Fruit fly (Drosophila melanogaster) whole organism, wandering third instar larva: ENCODE data around the gene CG5151.

ENCODE experiments used
- Abd-B ChIP-seq: fragments of >200 bp; optimal IDR thresholded peaks from 2 replicates; lab custom pipeline; 2017; ENCODE audit warnings: missing biosample characterization, missing genetic modification characterization
- CG32264 ChIP-seq: fragments of 200-800 bp; sonication (Bioruptor generic); optimal IDR thresholded peaks from 2 replicates; lab custom pipeline; 2016; ENCODE audit warnings: missing biosample characterization, missing genetic modification characterization
- CrebA ChIP-seq: fragments of 200-800 bp; sonication (Bioruptor generic); optimal IDR thresholded peaks from 2 replicates; lab custom pipeline; 2016; ENCODE audit warnings: missing biosample characterization, mild to moderate bottlenecking, missing genetic modification characterization, borderline replicate concordance
- Dfd ChIP-seq: fragments of >200 bp; optimal IDR thresholded peaks from 2 replicates; lab custom pipeline; 2017; ENCODE audit warnings: missing biosample characterization, missing genetic modification characterization
- GATAd ChIP-seq: sonication (Bioruptor generic); optimal IDR thresholded peaks from 2 replicates; lab custom pipeline; 2016; ENCODE audit warnings: missing biosample characterization, missing genetic modification characterization
- HLH106 ChIP-seq: fragments of 200-800 bp; optimal IDR thresholded peaks from 3 replicates; lab custom pipeline; 2019; ENCODE audit warnings: missing biosample characterization, mild to moderate bottlenecking, missing genetic modification characterization, moderate library complexity
- Hnf4 ChIP-seq: fragments of 200-800 bp; sonication (Bioruptor generic); optimal IDR thresholded peaks from 2 replicates; lab custom pipeline; 2016; ENCODE audit warnings: missing biosample characterization, mild to moderate bottlenecking, missing genetic modification characterization
- Hr78 ChIP-seq: fragments of >200 bp; optimal IDR thresholded peaks from 2 replicates; lab custom pipeline; 2017; ENCODE audit warnings: missing biosample characterization, missing genetic modification characterization
- Jra ChIP-seq: sonication (Bioruptor generic); optimal IDR thresholded peaks from 2 replicates; lab custom pipeline; 2016; ENCODE audit warnings: missing biosample characterization, missing genetic modification characterization
- Mio ChIP-seq: sonication (Bioruptor generic); optimal IDR thresholded peaks from 2 replicates; lab custom pipeline; 2016; ENCODE audit warnings: missing biosample characterization, missing genetic modification characterization
- Myc ChIP-seq: fragments of >200 bp; optimal IDR thresholded peaks from 2 replicates; lab custom pipeline; 2017
- Rel ChIP-seq, 2 experiments: fragments of 200-800 bp; sonication (Bioruptor generic) in 1 of 2; optimal IDR thresholded peaks; 2 replicates in 1 of 2; 3 replicates in 1 of 2; lab custom pipeline; 2016 to 2019; ENCODE audit warnings: mild to moderate bottlenecking in 2 of 2, missing biosample characterization in 2 of 2, missing genetic modification characterization in 2 of 2, moderate library complexity in 1 of 2
- Sp1 ChIP-seq: fragments of 200-800 bp; sonication (Bioruptor generic); optimal IDR thresholded peaks from 3 replicates; lab custom pipeline; 2019; ENCODE audit warnings: missing biosample characterization, mild to moderate bottlenecking, missing genetic modification characterization, moderate library complexity
- dl ChIP-seq, 2 experiments: fragments of 175-275, 200-275 bp in 1 of 2; fragments of 200-275 bp in 1 of 2; sonication (Bioruptor generic); optimal IDR thresholded peaks; lab custom pipeline; 2018; ENCODE audit warnings: mild to moderate bottlenecking in 2 of 2, missing biosample characterization in 2 of 2, missing genetic modification characterization in 2 of 2, moderate library complexity in 2 of 2; ENCODE audit not compliant: partially characterized antibody in 2 of 2, insufficient read depth in 1 of 2
- foxo ChIP-seq, 2 experiments: fragments of 200-800 bp; sonication (Bioruptor generic); optimal IDR thresholded peaks; 2 replicates in 1 of 2; 3 replicates in 1 of 2; lab custom pipeline; 2016 to 2017; ENCODE audit warnings: missing biosample characterization in 2 of 2, missing genetic modification characterization in 2 of 2
- fru ChIP-seq: fragments of 200-800 bp; sonication (Bioruptor generic); optimal IDR thresholded peaks from 3 replicates; lab custom pipeline; 2016; ENCODE audit warnings: missing biosample characterization, mild to moderate bottlenecking, missing genetic modification characterization
- h ChIP-seq: fragments of 200-800 bp; sonication (Bioruptor generic); optimal IDR thresholded peaks from 3 replicates; lab custom pipeline; 2016; ENCODE audit warnings: missing biosample characterization, mild to moderate bottlenecking, missing genetic modification characterization
- lola ChIP-seq: fragments of >200 bp; optimal IDR thresholded peaks from 2 replicates; lab custom pipeline; 2017; ENCODE audit warnings: missing biosample characterization, missing genetic modification characterization
- rgr ChIP-seq: fragments of 200-800 bp; sonication (Bioruptor generic); optimal IDR thresholded peaks from 3 replicates; lab custom pipeline; 2016; ENCODE audit warnings: missing biosample characterization, mild to moderate bottlenecking, missing genetic modification characterization
- sage ChIP-seq: fragments of 200-800 bp; sonication (Bioruptor generic); optimal IDR thresholded peaks from 2 replicates; lab custom pipeline; 2016; ENCODE audit warnings: missing biosample characterization, mild to moderate bottlenecking, missing genetic modification characterization
- sv ChIP-seq: fragments of 200-800 bp; sonication (Bioruptor generic); optimal IDR thresholded peaks from 3 replicates; lab custom pipeline; 2016; ENCODE audit warnings: missing biosample characterization, missing genetic modification characterization
- tai ChIP-seq: sonication (Bioruptor generic); optimal IDR thresholded peaks from 2 replicates; lab custom pipeline; 2016; ENCODE audit warnings: missing biosample characterization, missing genetic modification characterization
- woc ChIP-seq: sonication (Bioruptor generic); optimal IDR thresholded peaks from 2 replicates; lab custom pipeline; 2016; ENCODE audit warnings: missing biosample characterization, mild to moderate bottlenecking, missing genetic modification characterization

Gene CG5151

DNA sequence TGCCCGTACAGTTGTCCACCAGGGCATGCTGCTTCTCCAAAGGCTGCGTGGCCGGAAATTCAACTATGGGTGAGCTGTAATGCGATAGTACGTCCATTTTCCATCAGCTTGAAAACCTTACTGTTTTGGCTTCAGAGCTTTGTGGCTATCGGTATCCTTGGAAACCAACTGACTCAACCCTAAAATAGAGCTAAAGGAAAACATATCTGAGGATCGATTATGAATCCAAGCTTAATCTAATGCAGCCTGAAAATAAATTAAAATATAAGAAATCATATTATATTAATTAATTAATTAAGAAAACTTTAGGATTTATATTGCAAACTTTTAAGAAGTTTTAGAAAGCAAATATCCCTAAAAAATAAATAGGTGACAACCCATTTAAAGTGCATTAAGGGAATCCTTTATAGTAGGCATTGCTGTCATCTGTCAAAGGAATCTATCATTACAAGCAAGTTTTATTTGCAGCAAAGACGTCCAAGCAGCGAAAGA lies 67.1 kb downstream of the CG5151 start, which contains the start of the genes CG13074 and ATPsynbetaL:
Gene CG13074, minus strand, starts transcription at position 101 of the 492 bp plus-strand sequence.
Gene ATPsynbetaL, plus strand, starts transcription at position 442 of the 492 bp plus-strand sequence.
- no peak for TF ChIP-seq Hr78 (GFP tag; lab: Kevin White, UChicago)
- no peak for TF ChIP-seq dl (GFP tag; optimal IDR thresholded peaks at IDR 0.05; lab: Kevin White, UChicago; ENCODE audit: insufficient read depth in 1 of 2, partially characterized antibody in 2 of 2)
- TF ChIP-seq Sp1 (GFP tag; lab: Kevin White, UChicago): no peak
- TF ChIP-seq sv (GFP tag; lab: Kevin White, UChicago): no peak
- TF ChIP-seq Mio (GFP tag; lab: Kevin White, UChicago): no peak
- TF ChIP-seq tai (GFP tag; lab: Kevin White, UChicago): no peak
- no peak for TF ChIP-seq CG32264 (GFP tag; lab: Kevin White, UChicago)
- no peak for TF ChIP-seq GATAd (GFP tag; lab: Kevin White, UChicago)
- TF ChIP-seq CrebA (GFP tag; lab: Kevin White, UChicago): no peak
- TF ChIP-seq Dfd (GFP tag; lab: Kevin White, UChicago): no peak
- no peak for TF ChIP-seq foxo (GFP tag; optimal IDR thresholded peaks at IDR 0.05; lab: Kevin White, UChicago)
- TF ChIP-seq HLH106: no peak
- TF ChIP-seq woc (GFP tag; lab: Kevin White, UChicago): no peak
- no peak for TF ChIP-seq Myc (lab: Kevin White, UChicago)
- TF ChIP-seq Hnf4 (GFP tag; lab: Kevin White, UChicago): no peak
- no peak for TF ChIP-seq Abd-B (GFP tag; lab: Kevin White, UChicago)
- no peak for TF ChIP-seq sage (GFP tag; lab: Kevin White, UChicago)

DNA sequence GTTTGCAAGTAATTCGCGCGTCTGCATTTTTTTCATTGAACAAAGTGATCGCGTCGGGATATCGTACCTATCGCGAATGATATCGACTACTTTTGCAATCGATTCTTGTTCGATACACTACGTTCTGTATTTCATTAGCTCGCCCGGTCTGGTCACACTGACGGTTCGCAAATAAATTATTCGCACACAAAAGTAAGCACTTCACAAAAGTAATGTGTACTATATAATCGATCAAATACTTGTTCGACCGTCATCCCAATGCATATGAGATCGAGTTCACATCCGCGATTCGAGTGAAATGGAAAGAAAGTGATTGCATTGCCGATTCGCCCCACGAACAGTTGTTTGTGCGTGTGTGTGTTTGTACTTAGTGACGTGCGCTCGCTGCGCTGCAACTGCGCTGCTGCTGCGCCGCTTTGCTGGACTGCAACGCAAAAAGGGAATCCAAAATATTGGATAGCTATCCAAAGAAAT lies 74.1 kb downstream of the CG5151 start, which contains the start of the genes CG5235 and ClC-c:
Gene CG5235, minus strand, starts transcription at position 63 of the 474 bp plus-strand sequence.
Gene ClC-c, plus strand, starts transcription at position 125 of the 474 bp plus-strand sequence.
- TF ChIP-seq HLH106: no peak
- no peak for TF ChIP-seq lola
- TF ChIP-seq rgr: peak; percentile 14
- no peak for TF ChIP-seq Sp1 (GFP tag; lab: Kevin White, UChicago)
- TF ChIP-seq h: no peak
- TF ChIP-seq Mio (GFP tag; lab: Kevin White, UChicago): no peak
- TF ChIP-seq Rel (GFP tag; optimal IDR thresholded peaks at IDR 0.05; lab: Kevin White, UChicago): no peak
- peak; percentile 65 for TF ChIP-seq Rel (tag; optimal IDR thresholded peaks at IDR 0.05; lab: Kevin White, UChicago)
- no peak for TF ChIP-seq Abd-B (GFP tag; lab: Kevin White, UChicago)
- no peak for TF ChIP-seq Jra (GFP tag; lab: Kevin White, UChicago)
- TF ChIP-seq fru (GFP tag; lab: Kevin White, UChicago): peak; percentile 63
